Fruit fly (Drosophila melanogaster) whole organism: ENCODE data around the gene CG1208.

Experiments used
- Dll ChIP-seq: fragments of >200 bp; optimal IDR thresholded peaks from 2 replicates; lab custom pipeline; 2017
- EcR ChIP-seq, 2 experiments: fragments of >200 bp; optimal IDR thresholded peaks; 2 replicates each; lab custom pipeline; 2017; ENCODE audit warnings: missing biosample characterization in 2 of 2, missing genetic modification characterization in 2 of 2, missing genetic modification reagents in 2 of 2
- pan ChIP-seq: fragments of >200 bp; optimal IDR thresholded peaks from 2 replicates; lab custom pipeline; 2017
- psq ChIP-seq: fragments of >200 bp; optimal IDR thresholded peaks from 2 replicates; lab custom pipeline; 2017
- usp ChIP-seq: fragments of >200 bp; optimal IDR thresholded peaks from 2 replicates; lab custom pipeline; 2017; ENCODE audit warnings: missing biosample characterization, missing genetic modification characterization, mixed read lengths

DNA sequence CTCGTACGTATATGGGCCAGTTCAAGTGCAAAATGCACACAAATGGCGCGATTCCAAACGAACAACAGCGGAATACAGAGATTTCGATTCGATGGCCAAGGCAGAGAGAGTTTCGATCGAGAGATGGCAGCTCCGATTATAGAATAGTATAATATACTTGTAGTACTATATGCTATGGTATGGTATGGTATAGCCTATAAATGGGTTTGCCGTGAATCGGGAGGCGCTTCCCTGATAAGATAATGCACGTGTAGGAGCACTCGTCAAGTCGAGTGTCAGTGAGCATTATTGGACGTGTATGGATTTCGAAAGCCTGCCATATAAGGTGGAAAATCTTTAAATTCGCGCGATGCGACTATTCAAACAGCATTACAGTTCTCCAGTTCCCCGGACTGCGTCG is 12.1 kb downstream of the CG1208 start:
- TF ChIP-seq usp (GFP tag; lab: Kevin White, UChicago) (no peak), EcR (GFP tag; optimal IDR thresholded peaks at IDR 0.05; lab: Kevin White, UChicago) (no peak), pan (lab: Kevin White, UChicago) (no peak), Dll (lab: Kevin White, UChicago) (no peak), psq (lab: Kevin White, UChicago) (no peak)
